Fruit fly (Drosophila melanogaster): ENCODE data around the gene Eip75B.

- TF ChIP-seq CG8478 (optimal IDR thresholded peaks at IDR 0.05) (no peak), CTCF (optimal IDR thresholded peaks at IDR 0.05) (no peak)
Measured at dm6 chr3L:17947296-17947713, 117.2 kb downstream of the Eip75B start.
